Fruit fly (Drosophila melanogaster) whole organism, embryonic: Measurements from ENCODE around the gene Ubc6.
A peak's percentile ranks its signal among the peaks of the same experiment; 100 is the strongest.

Experiments used
- Atf-2 ChIP-seq: fragments of 200-800 bp; sonication (Bioruptor generic); optimal IDR thresholded peaks from 2 replicates; lab custom pipeline; 2016; ENCODE audit warnings: missing biosample characterization, missing genetic modification characterization
- CG10321 ChIP-seq: fragments of 200-800 bp; sonication (Bioruptor generic); IDR thresholded peaks from 2 replicates; pipeline ENCODE4 v1.3.6; 2022; ENCODE audit warnings: missing biosample characterization, missing genetic modification characterization
- CG10565 ChIP-seq: fragments of 200-800 bp; sonication (Bioruptor generic); optimal IDR thresholded peaks from 3 replicates; lab custom pipeline; 2016; ENCODE audit warnings: missing biosample characterization, mild to moderate bottlenecking, missing genetic modification characterization
- CG11247 ChIP-seq: fragments of 200-800 bp; sonication (Bioruptor generic); IDR thresholded peaks from 2 replicates; pipeline ENCODE4 v1.3.6; 2022; ENCODE audit warnings: missing biosample characterization, missing genetic modification characterization
- CG11560 ChIP-seq: fragments of 200-800 bp; sonication (Bioruptor generic); IDR thresholded peaks from 3 replicates; pipeline ENCODE4 v1.3.6; 2022; ENCODE audit warnings: missing biosample characterization, missing genetic modification characterization
- CG11696 ChIP-seq: fragments of 200-800 bp; sonication (Bioruptor generic); IDR thresholded peaks from 2 replicates; pipeline ENCODE4 v1.3.6; 2022; ENCODE audit warnings: missing biosample characterization, missing genetic modification characterization
- CG11723 ChIP-seq: fragments of 200-800 bp; sonication (Bioruptor generic); optimal IDR thresholded peaks from 2 replicates; lab custom pipeline; 2017; ENCODE audit warnings: missing biosample characterization, mild to moderate bottlenecking, missing genetic modification characterization
- CG13123 ChIP-seq: fragments of 200-800 bp; sonication (Bioruptor generic); optimal IDR thresholded peaks from 2 replicates; lab custom pipeline; 2016; ENCODE audit warnings: missing biosample characterization, missing genetic modification characterization
- CG17186 ChIP-seq: fragments of 200-800 bp; sonication (Bioruptor generic); optimal IDR thresholded peaks from 3 replicates; lab custom pipeline; 2017; ENCODE audit warnings: missing biosample characterization, missing genetic modification reagents, missing genetic modification characterization
- CG17328 ChIP-seq: fragments of 200-800 bp; sonication (Bioruptor generic); IDR thresholded peaks from 2 replicates; pipeline ENCODE4 v1.3.6; 2022; ENCODE audit warnings: missing biosample characterization, missing genetic modification characterization
- CG17359 ChIP-seq: fragments of 200-800 bp; sonication (Bioruptor generic); optimal IDR thresholded peaks from 3 replicates; lab custom pipeline; 2018; ENCODE audit warnings: missing biosample characterization, mild to moderate bottlenecking, missing genetic modification characterization, moderate library complexity
- CG18619 ChIP-seq: fragments of 200-800 bp; sonication (Bioruptor generic); optimal IDR thresholded peaks from 3 replicates; lab custom pipeline; 2017; ENCODE audit warnings: missing biosample characterization, mild to moderate bottlenecking, missing genetic modification characterization
- CG18764 ChIP-seq: fragments of 200-800 bp; sonication (Bioruptor generic); optimal IDR thresholded peaks from 3 replicates; lab custom pipeline; 2016; ENCODE audit warnings: missing biosample characterization, missing genetic modification characterization
- CG2116 ChIP-seq: fragments of 200-800 bp; sonication (Bioruptor generic); optimal IDR thresholded peaks from 3 replicates; lab custom pipeline; 2018; ENCODE audit warnings: missing biosample characterization, mild to moderate bottlenecking, missing genetic modification characterization
- CG2202 ChIP-seq: fragments of 200-800 bp; sonication (Bioruptor generic); optimal IDR thresholded peaks from 2 replicates; lab custom pipeline; 2018; ENCODE audit warnings: missing biosample characterization, mild to moderate bottlenecking, missing genetic modification characterization
- CG2678 ChIP-seq: fragments of 200-800 bp; sonication (Bioruptor generic); optimal IDR thresholded peaks from 3 replicates; lab custom pipeline; 2019; ENCODE audit warnings: missing biosample characterization, mild to moderate bottlenecking, missing genetic modification characterization, moderate library complexity
- CG32767 ChIP-seq: fragments of 200-800 bp; sonication (Bioruptor generic); IDR thresholded peaks from 2 replicates; pipeline ENCODE4 v1.3.6; 2022; ENCODE audit warnings: missing biosample characterization, missing genetic modification characterization
- CG34224 ChIP-seq: fragments of 200-800 bp; sonication (Bioruptor generic); IDR thresholded peaks from 3 replicates; pipeline ENCODE4 v1.3.6; 2022; ENCODE audit warnings: missing biosample characterization, missing genetic modification characterization; ENCODE audit not compliant: partially characterized antibody
- CG4730 ChIP-seq: fragments of 200-800 bp; sonication (Bioruptor generic); IDR thresholded peaks from 2 replicates; pipeline ENCODE4 v1.3.6; 2022; ENCODE audit warnings: missing biosample characterization, missing genetic modification characterization
- CG7271 ChIP-seq: fragments of 200-800 bp; sonication (Bioruptor generic); optimal IDR thresholded peaks from 2 replicates; lab custom pipeline; 2018; ENCODE audit warnings: missing biosample characterization, mild to moderate bottlenecking, missing genetic modification characterization, moderate library complexity
- CG9609 ChIP-seq: fragments of 200-800 bp; sonication (Bioruptor generic); optimal IDR thresholded peaks from 3 replicates; lab custom pipeline; 2016; ENCODE audit warnings: missing biosample characterization, missing genetic modification characterization
- CG9727 ChIP-seq: fragments of 200-800 bp; sonication (Bioruptor generic); optimal IDR thresholded peaks from 3 replicates; lab custom pipeline; 2017; ENCODE audit warnings: missing biosample characterization, mild to moderate bottlenecking, missing genetic modification characterization
- CG9797 ChIP-seq: fragments of 200-800 bp; sonication (Bioruptor generic); optimal IDR thresholded peaks from 3 replicates; lab custom pipeline; 2018; ENCODE audit warnings: missing biosample characterization, mild to moderate bottlenecking, missing genetic modification characterization
- H15 ChIP-seq: fragments of 200-800 bp; sonication (Bioruptor generic); IDR thresholded peaks from 3 replicates; pipeline ENCODE4 v1.3.6; 2022; ENCODE audit warnings: missing biosample characterization, missing genetic modification characterization
- HLH54F ChIP-seq: fragments of 200-800 bp; sonication (Bioruptor generic); optimal IDR thresholded peaks from 3 replicates; lab custom pipeline; 2016; ENCODE audit warnings: missing biosample characterization, missing genetic modification characterization
- Mrtf ChIP-seq: fragments of 200-800 bp; sonication (Bioruptor generic); IDR thresholded peaks from 3 replicates; pipeline ENCODE4 v1.3.6; 2022; ENCODE audit warnings: missing biosample characterization, missing genetic modification characterization
- Neu2 ChIP-seq: fragments of 200-800 bp; sonication (Bioruptor generic); optimal IDR thresholded peaks from 3 replicates; lab custom pipeline; 2016; ENCODE audit warnings: missing biosample characterization, missing genetic modification characterization, borderline replicate concordance
- NfI ChIP-seq: fragments of 200-800 bp; sonication (Bioruptor generic); optimal IDR thresholded peaks from 3 replicates; lab custom pipeline; 2018; ENCODE audit warnings: missing biosample characterization, mild to moderate bottlenecking, missing genetic modification characterization, moderate library complexity
- Oaz ChIP-seq: fragments of 200-800 bp; sonication (Bioruptor generic); IDR thresholded peaks from 2 replicates; pipeline ENCODE4 v1.3.6; 2022; ENCODE audit warnings: missing biosample characterization, missing genetic modification characterization
- Ssrp ChIP-seq: fragments of 200-800 bp; sonication (Bioruptor generic); optimal IDR thresholded peaks from 2 replicates; lab custom pipeline; 2018; ENCODE audit warnings: missing biosample characterization, mild to moderate bottlenecking, missing genetic modification characterization, moderate library complexity
- Xbp1 ChIP-seq: fragments of 200-800 bp; sonication (Bioruptor generic); optimal IDR thresholded peaks from 3 replicates; lab custom pipeline; 2016; ENCODE audit warnings: missing biosample characterization, mild to moderate bottlenecking, missing genetic modification characterization
- bigmax ChIP-seq: fragments of 200-800 bp; sonication (Bioruptor generic); optimal IDR thresholded peaks from 2 replicates; lab custom pipeline; 2018; ENCODE audit warnings: missing biosample characterization, mild to moderate bottlenecking, missing genetic modification characterization
- chn ChIP-seq: fragments of 200-800 bp; sonication (Bioruptor generic); optimal IDR thresholded peaks from 2 replicates; lab custom pipeline; 2016; ENCODE audit warnings: missing biosample characterization, missing genetic modification characterization
- crol ChIP-seq: fragments of 200-800 bp; sonication (Bioruptor generic); IDR thresholded peaks from 2 replicates; pipeline ENCODE4 v1.3.6; 2022; ENCODE audit warnings: missing biosample characterization, missing genetic modification characterization
- disco-r ChIP-seq: fragments of 200-800 bp; sonication (Bioruptor generic); optimal IDR thresholded peaks from 2 replicates; lab custom pipeline; 2016; ENCODE audit warnings: missing biosample characterization, missing genetic modification characterization
- dm ChIP-seq: fragments of 200-800 bp; sonication (Bioruptor generic); optimal IDR thresholded peaks from 3 replicates; lab custom pipeline; 2016; ENCODE audit warnings: missing biosample characterization, missing genetic modification characterization
- en ChIP-seq: fragments of 200-800 bp; sonication (Bioruptor generic); optimal IDR thresholded peaks from 2 replicates; lab custom pipeline; 2016; ENCODE audit warnings: missing biosample characterization, missing genetic modification characterization
- eyg ChIP-seq: fragments of 200-800 bp; sonication (Bioruptor generic); optimal IDR thresholded peaks from 3 replicates; lab custom pipeline; 2016; ENCODE audit warnings: missing biosample characterization, missing genetic modification characterization
- fd102C ChIP-seq: fragments of 200-800 bp; sonication (Bioruptor generic); optimal IDR thresholded peaks from 2 replicates; lab custom pipeline; 2018; ENCODE audit warnings: missing biosample characterization, mild to moderate bottlenecking, missing genetic modification characterization, moderate library complexity
- fu2 ChIP-seq: fragments of 200-800 bp; sonication (Bioruptor generic); optimal IDR thresholded peaks from 2 replicates; lab custom pipeline; 2016; ENCODE audit warnings: missing biosample characterization, missing genetic modification characterization
- hkb ChIP-seq, 2 experiments: fragments of 200-800 bp in 1 of 2; fragments of >200 bp in 1 of 2; sonication (Bioruptor generic) in 1 of 2; IDR thresholded peaks in 1 of 2; optimal IDR thresholded peaks in 1 of 2; 2 replicates each; pipeline versions ENCODE4 v1.3.6 to Lab custom; 2017 to 2022; ENCODE audit warnings: missing biosample characterization in 1 of 2, missing genetic modification characterization in 1 of 2
- ind ChIP-seq: fragments of 200-800 bp; sonication (Bioruptor generic); optimal IDR thresholded peaks from 3 replicates; lab custom pipeline; 2016; ENCODE audit warnings: missing biosample characterization, missing genetic modification characterization
- klu ChIP-seq: fragments of 200-800 bp; sonication (Bioruptor generic); IDR thresholded peaks from 2 replicates; pipeline ENCODE4 v1.3.6; 2022; ENCODE audit warnings: missing biosample characterization, missing genetic modification characterization
- kni ChIP-seq: fragments of 200-800 bp; sonication (Bioruptor generic); optimal IDR thresholded peaks from 3 replicates; lab custom pipeline; 2017; ENCODE audit warnings: mild to moderate bottlenecking, missing biosample characterization, missing genetic modification reagents, missing genetic modification characterization
- onecut ChIP-seq: fragments of 200-800 bp; sonication (Bioruptor generic); IDR thresholded peaks from 2 replicates; pipeline ENCODE4 v1.3.6; 2022; ENCODE audit warnings: missing biosample characterization, missing genetic modification characterization
- org-1 ChIP-seq: fragments of 200-800 bp; sonication (Bioruptor generic); optimal IDR thresholded peaks from 2 replicates; lab custom pipeline; 2017; ENCODE audit warnings: missing biosample characterization, missing genetic modification characterization
- pfk ChIP-seq: fragments of 200-800 bp; sonication (Bioruptor generic); optimal IDR thresholded peaks from 2 replicates; lab custom pipeline; 2018; ENCODE audit warnings: missing biosample characterization, mild to moderate bottlenecking, missing genetic modification characterization, moderate library complexity
- prd ChIP-seq, 3 experiments: fragments of >200 bp in 2 of 3; fragments of 200-800 bp in 1 of 3; sonication (Bioruptor generic) in 1 of 3; optimal IDR thresholded peaks in 2 of 3; IDR thresholded peaks in 1 of 3; 2 replicates in 2 of 3; 3 replicates in 1 of 3; pipeline versions ENCODE4 v1.3.6 to Lab custom; 2017 to 2022; ENCODE audit warnings: missing biosample characterization in 1 of 3, missing genetic modification characterization in 1 of 3
- pum ChIP-seq: fragments of 200-800 bp; sonication (Bioruptor generic); optimal IDR thresholded peaks from 2 replicates; lab custom pipeline; 2016; ENCODE audit warnings: missing biosample characterization, missing genetic modification characterization
- sens-2 ChIP-seq: fragments of 200-800 bp; sonication (Bioruptor generic); IDR thresholded peaks from 2 replicates; pipeline ENCODE4 v1.3.6; 2022; ENCODE audit warnings: missing biosample characterization, missing genetic modification characterization
- wek ChIP-seq: fragments of 200-800 bp; sonication (Bioruptor generic); optimal IDR thresholded peaks from 3 replicates; lab custom pipeline; 2018; ENCODE audit warnings: missing biosample characterization, mild to moderate bottlenecking, missing genetic modification characterization, moderate library complexity

Gene Ubc6

DNA sequence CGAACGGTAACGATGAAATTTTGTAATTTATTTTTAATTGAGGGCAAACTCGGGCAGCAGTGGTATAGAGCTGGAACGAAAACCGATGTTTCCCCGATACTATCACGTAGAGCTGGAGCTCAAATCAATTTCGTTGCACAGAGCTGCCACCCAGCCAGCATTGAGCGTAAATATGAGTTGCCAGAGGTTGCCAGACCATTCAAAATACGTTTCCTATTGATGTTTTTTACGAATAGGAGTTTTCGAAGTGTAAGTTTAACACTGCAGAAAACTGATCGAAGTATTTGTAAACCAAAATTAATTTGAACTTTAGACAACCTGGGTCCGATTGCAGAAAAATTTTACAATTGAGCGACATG lies at the start of gene Ubc6 (continued):
- TF ChIP-seq CG9727: peak; percentile 55
- TF ChIP-seq CG17186 (GFP tag; lab: Kevin White, UChicago): peak; percentile 80
- peak; percentile 79 for TF ChIP-seq CG9609 (GFP tag; lab: Kevin White, UChicago)
- peak; percentile 90 for TF ChIP-seq onecut (GFP tag; lab: Robert Waterston, UW)
- TF ChIP-seq HLH54F (GFP tag; lab: Kevin White, UChicago): peak; percentile 80
- peak; percentile 75 for TF ChIP-seq dm
- TF ChIP-seq CG7271 (tag; lab: Kevin White, UChicago): no peak
- peak; percentile 34 for TF ChIP-seq eyg (GFP tag; lab: Kevin White, UChicago)
- TF ChIP-seq prd (optimal IDR thresholded peaks at IDR 0.05; lab: Kevin White, UChicago): no peak
- no peak for TF ChIP-seq prd (GFP tag; IDR thresholded peaks at IDR 0.05; lab: Robert Waterston, UW)
- TF ChIP-seq Xbp1 (GFP tag; lab: Kevin White, UChicago): peak; percentile 81
- peak; percentile 21 for TF ChIP-seq en
- TF ChIP-seq CG18619 (GFP tag; lab: Kevin White, UChicago): peak; percentile 53
- TF ChIP-seq bigmax: no peak
- TF ChIP-seq wek (GFP tag; lab: Kevin White, UChicago): no peak
- TF ChIP-seq disco-r (GFP tag; lab: Kevin White, UChicago): peak; percentile 19
- no peak for TF ChIP-seq org-1
- no peak for TF ChIP-seq CG11247 (GFP tag; lab: Robert Waterston, UW)
- peak; percentile 59 for TF ChIP-seq CG18764 (GFP tag; lab: Kevin White, UChicago)
- no peak for TF ChIP-seq fd102C (GFP tag; lab: Kevin White, UChicago)
- no peak for TF ChIP-seq H15 (GFP tag; lab: Robert Waterston, UW)
- no peak for TF ChIP-seq CG11560
- peak; percentile 69 for TF ChIP-seq fu2 (GFP tag; lab: Kevin White, UChicago)
- TF ChIP-seq CG17328 (GFP tag; lab: Robert Waterston, UW): no peak
- peak; percentile 77 for TF ChIP-seq ind (GFP tag; lab: Kevin White, UChicago)
- peak; percentile 64 for TF ChIP-seq Atf-2
- no peak for TF ChIP-seq CG10321 (GFP tag; lab: Robert Waterston, UW)
- peak; percentile 9 for TF ChIP-seq CG11723 (GFP tag; lab: Kevin White, UChicago)
- no peak for TF ChIP-seq CG32767
- TF ChIP-seq CG2678 (tag; lab: Kevin White, UChicago): peak; percentile 36
- peak; percentile 76 for TF ChIP-seq pum
- peak; percentile 8 for TF ChIP-seq Ssrp (tag; lab: Kevin White, UChicago)
- no peak for TF ChIP-seq CG11696 (GFP tag; lab: Robert Waterston, UW)
- no peak for TF ChIP-seq CG34224 (GFP tag; lab: Robert Waterston, UW)
- peak; percentile 80 for TF ChIP-seq hkb (optimal IDR thresholded peaks at IDR 0.05; lab: Kevin White, UChicago)
- no peak for TF ChIP-seq hkb (GFP tag; IDR thresholded peaks at IDR 0.05; lab: Robert Waterston, UW)
- peak; percentile 75 for TF ChIP-seq CG9797
- no peak for TF ChIP-seq pfk
- no peak for TF ChIP-seq Oaz (GFP tag; lab: Robert Waterston, UW)
- peak; percentile 48 for TF ChIP-seq CG17359 (tag; lab: Kevin White, UChicago)
- peak; percentile 50 for TF ChIP-seq CG13123 (GFP tag; lab: Kevin White, UChicago)
- peak; percentile 85 for TF ChIP-seq chn
- no peak for TF ChIP-seq crol
- no peak for TF ChIP-seq klu (GFP tag; lab: Robert Waterston, UW)
- TF ChIP-seq Neu2 (GFP tag; lab: Kevin White, UChicago): no peak
- no peak for TF ChIP-seq CG4730 (GFP tag; lab: Robert Waterston, UW)
- peak; percentile 77 for TF ChIP-seq CG2116 (GFP tag; lab: Kevin White, UChicago)
- no peak for TF ChIP-seq Mrtf (GFP tag; lab: Robert Waterston, UW)
- peak; percentile 45 for TF ChIP-seq NfI
- no peak for TF ChIP-seq CG10565
- TF ChIP-seq kni (GFP tag; lab: Kevin White, UChicago): peak; percentile 21
- no peak for TF ChIP-seq sens-2 (GFP tag; lab: Robert Waterston, UW)
- TF ChIP-seq CG2202 (tag; lab: Kevin White, UChicago): peak; percentile 1
